Worm (Caenorhabditis elegans): ENCODE measurements around the gene ZK856.5.

ce11 chrV:10227333-10227732 is 37.4 kb upstream of the ZK856.5 start, which contains the start of gene ttr-19:
- TF ChIP-seq ces-1 (GFP tag; optimal IDR thresholded peaks at IDR 0.05): no peak
- TF ChIP-seq elt-3 (tag; optimal IDR thresholded peaks at IDR 0.05): no peak
- TF ChIP-seq nhr-76 (tag; optimal IDR thresholded peaks at IDR 0.05): no peak
- TF ChIP-seq ztf-11 (tag; optimal IDR thresholded peaks at IDR 0.05): no peak
- TF ChIP-seq nhr-28 (tag; optimal IDR thresholded peaks at IDR 0.05): no peak
- TF ChIP-seq snpc-4 (tag; optimal IDR thresholded peaks at IDR 0.05): no peak
- TF ChIP-seq lin-13 (tag; optimal IDR thresholded peaks at IDR 0.05): no peak
- TF ChIP-seq elt-1 (tag; optimal IDR thresholded peaks at IDR 0.05; ENCODE audit: borderline replicate concordance, insufficient read depth): no peak
